Worm (Caenorhabditis elegans): ENCODE data around the gene tba-9.

Gene tba-9

DNA sequence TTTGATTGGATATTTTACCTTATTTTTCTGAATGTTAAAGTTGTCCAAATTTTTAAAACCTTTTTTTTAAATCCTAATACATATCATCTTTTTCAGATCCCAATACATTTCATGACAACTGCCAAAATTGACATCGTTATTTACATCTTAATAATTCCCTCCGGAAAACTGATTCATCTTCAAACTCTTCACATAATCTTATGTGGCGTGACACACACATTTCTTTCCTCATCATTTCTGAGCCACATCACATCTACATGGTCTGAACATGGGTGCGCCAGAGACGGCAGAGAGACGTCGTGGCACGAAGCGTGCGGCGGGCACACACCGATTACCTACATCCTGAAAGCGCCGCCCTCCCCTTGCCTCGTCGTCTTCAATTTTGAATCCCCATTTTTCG is at the start of gene tba-9:
tba-9 (plus strand) TSS at position 301 of the 400 bp plus-strand sequence.
- no peak for TF ChIP-seq W03F9.2 (tag; optimal IDR thresholded peaks at IDR 0.05)
- TF ChIP-seq dao-5 (tag; optimal IDR thresholded peaks at IDR 0.05): no peak
- no peak for TF ChIP-seq him-1 (tag; optimal IDR thresholded peaks at IDR 0.05)

DNA sequence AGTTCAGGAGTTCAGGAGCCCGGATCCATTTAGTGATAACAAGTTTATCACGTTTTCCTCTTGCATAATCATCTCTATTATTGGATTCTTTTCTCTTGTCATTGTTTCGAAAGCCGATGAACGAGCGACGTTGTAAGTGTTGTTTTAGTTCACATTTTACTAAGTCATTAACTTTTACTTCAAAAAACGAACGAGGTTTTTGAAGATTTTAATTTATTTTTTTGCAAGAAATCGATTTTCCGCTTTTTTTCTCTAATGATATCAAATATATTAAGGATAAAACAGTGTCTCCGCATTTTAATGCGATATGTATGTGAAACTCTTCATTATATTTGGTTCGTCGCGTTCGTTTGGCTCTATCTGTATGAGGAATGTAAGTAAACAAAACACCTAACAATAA is 47.8 kb upstream of the tba-9 start, which contains the start of gene F28B4.1:
F28B4.1 (plus strand) TSS at position 301 of the 400 bp plus-strand sequence.
- TF ChIP-seq dao-5 (tag; optimal IDR thresholded peaks at IDR 0.05): no peak
- TF ChIP-seq W03F9.2 (tag; optimal IDR thresholded peaks at IDR 0.05): no peak
- no peak for TF ChIP-seq him-1 (tag; optimal IDR thresholded peaks at IDR 0.05)

DNA sequence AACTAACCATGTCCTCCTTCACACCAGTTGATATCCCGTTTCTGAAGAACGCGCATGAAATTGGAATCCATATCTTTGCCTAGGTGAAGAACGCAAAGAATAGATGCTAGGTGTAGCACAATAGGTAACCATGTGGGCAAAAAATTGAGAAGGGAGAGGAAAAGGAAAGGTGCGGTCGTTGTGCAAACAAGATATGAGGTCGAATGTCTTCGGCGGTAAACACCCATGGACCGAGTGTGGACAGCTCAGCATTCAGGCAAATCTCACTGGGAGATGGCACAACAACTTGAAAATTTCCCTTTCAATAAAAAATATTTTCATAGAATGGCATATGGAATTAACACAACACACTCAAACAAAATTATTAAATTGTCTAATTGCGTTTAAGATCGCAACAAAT is 43.1 kb upstream of the tba-9 start, which contains the start of gene F28B4.4:
F28B4.4 (minus strand) TSS at position 101 of the 400 bp plus-strand sequence.
- no peak for TF ChIP-seq dao-5 (tag; optimal IDR thresholded peaks at IDR 0.05)
- no peak for TF ChIP-seq him-1 (tag; optimal IDR thresholded peaks at IDR 0.05)
- no peak for TF ChIP-seq W03F9.2 (tag; optimal IDR thresholded peaks at IDR 0.05)

DNA sequence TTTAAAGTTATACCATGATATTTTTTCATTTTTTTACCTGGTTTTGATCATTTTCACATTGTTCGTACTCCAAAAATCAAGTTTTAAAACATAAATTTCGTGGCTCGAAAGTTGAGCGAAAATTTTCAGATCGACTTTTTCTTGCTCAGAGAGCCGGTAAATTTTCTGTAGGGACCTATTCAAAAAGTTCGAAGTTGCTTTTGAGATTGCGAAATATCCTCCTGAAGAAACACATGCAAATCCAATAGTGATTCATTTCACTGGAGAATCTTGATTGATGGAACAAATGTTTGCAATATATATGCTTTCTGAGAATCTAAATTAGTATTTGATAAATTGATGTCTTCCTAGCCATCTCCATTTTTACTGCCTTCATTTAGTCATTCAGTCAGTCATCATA is 35.9 kb upstream of the tba-9 start:
- TF ChIP-seq him-1 (tag; optimal IDR thresholded peaks at IDR 0.05) (no peak), W03F9.2 (tag; optimal IDR thresholded peaks at IDR 0.05) (no peak), dao-5 (tag; optimal IDR thresholded peaks at IDR 0.05) (no peak)

DNA sequence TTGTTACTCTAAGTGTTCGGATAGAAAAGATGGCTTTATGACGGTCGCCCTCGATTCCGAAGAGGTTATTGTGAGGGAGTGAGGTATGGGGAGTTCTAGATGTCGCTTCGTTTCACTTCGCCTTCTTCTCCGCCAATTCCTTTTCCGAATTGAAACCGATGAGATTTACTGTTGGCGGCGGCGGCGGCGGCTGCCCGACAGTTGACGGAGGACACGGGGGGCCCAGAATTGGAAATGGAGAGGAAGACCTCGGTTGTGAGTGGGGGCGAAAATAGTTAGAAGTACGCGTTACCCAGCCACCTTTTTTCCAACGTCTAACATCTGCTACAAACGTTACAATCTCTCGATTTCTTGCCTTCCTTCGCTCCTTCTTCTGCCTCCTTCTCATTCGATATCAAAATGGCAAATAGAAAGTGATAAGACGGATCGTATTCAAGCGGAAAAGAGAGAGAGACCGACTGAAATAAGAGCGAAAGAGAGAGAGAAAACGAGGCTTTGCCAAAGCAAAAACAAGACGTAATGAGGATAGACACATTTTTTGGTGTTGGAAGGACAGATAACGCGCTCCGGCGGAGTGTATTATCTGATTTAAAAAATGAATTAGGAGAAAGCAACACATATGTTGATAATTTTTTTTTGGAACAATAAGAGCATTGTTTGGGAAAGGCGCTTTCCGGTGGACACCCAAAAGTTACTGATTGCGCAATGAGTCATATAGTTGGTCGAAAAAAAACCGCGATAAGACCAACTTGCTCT is 34.4 kb upstream of the tba-9 start:
- TF ChIP-seq dao-5 (tag; optimal IDR thresholded peaks at IDR 0.05) (no peak), him-1 (tag; optimal IDR thresholded peaks at IDR 0.05) (no peak), W03F9.2 (tag; optimal IDR thresholded peaks at IDR 0.05) (no peak)

DNA sequence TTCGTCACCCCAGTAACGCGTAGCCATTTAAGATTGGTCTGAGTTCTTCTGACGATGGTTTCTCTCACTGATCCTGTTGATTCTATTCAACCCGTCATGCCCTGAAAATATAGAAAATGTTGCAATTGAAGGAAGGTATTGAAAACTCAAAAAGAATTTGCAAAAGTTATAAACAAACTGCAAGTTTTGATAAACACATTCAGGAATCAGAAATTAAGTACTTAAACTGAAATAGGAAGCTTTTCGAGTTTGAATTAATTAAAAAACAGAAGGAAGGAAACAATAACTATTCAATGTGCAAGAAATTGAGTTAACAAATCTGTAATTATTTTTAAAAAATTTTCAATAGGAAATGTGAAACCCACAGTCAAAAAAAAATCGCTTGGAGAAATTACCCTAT is 32.3 kb upstream of the tba-9 start, which contains the start of gene rgl-1:
rgl-1 (minus strand) TSS at position 101 of the 400 bp plus-strand sequence.
- TF ChIP-seq him-1 (tag; optimal IDR thresholded peaks at IDR 0.05) (no peak), dao-5 (tag; optimal IDR thresholded peaks at IDR 0.05) (no peak), W03F9.2 (tag; optimal IDR thresholded peaks at IDR 0.05) (no peak)

DNA sequence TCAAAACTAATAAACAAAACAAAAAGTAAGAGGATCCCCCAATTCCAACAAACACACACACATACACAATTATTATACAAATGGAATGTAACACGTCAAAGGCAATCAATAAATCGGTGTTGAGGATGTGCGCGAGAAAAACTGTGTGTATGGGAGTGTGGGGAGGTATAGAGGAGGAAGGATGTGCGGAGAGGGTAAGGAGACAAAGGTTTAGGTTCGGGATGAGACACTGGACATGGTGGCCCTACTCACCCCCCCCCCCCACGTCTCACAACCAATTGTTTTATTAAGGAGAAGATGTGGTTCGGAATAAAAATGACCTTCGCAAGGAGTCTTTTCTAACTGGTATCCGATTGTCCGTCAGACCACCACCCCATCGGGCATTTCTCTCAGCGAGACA is 29.5 kb upstream of the tba-9 start:
- TF ChIP-seq W03F9.2 (tag; optimal IDR thresholded peaks at IDR 0.05) (no peak), him-1 (tag; optimal IDR thresholded peaks at IDR 0.05) (no peak), dao-5 (tag; optimal IDR thresholded peaks at IDR 0.05) (no peak)

DNA sequence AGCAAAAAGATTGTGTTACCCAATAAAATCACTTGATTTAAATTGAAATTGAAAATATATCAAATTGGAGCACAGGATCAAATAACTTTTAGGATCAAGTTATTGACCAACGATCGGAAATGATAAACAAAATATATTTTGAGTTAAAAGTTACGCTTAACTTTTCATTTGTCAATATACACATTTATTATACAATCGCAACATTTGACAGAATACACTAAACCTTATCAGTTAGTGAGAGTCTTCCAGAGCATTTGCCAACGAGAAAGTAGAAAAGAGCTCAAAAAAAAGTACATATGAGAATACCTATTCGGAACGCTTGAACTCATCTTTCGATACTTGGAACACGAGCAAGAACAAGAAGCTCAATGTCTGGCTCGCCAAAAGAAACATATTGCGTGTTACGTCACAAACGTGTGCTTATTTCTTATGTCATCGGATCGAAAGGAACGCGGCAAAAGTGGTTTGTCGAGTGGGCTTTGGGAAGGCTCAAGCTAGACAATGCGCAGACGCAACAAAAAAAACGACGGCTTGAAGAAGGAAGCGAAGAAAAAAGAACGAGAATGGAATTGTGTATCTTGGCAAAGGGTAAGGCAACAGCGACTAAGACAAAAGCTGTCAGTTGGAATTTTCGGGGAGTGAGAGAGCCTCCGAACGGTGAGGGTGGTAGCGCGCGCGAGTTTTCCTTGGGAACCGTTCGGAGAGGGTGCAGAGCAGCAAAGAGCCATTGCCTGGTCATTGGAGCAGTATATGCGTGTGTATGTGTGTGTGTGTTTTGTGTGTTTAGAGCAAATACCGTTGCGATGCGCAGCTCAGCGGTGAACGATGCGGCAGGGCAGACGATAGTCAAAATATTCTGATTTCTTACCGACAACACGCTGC is 26.0 kb upstream of the tba-9 start:
- TF ChIP-seq him-1 (tag; optimal IDR thresholded peaks at IDR 0.05) (no peak), W03F9.2 (tag; optimal IDR thresholded peaks at IDR 0.05) (no peak), dao-5 (tag; optimal IDR thresholded peaks at IDR 0.05) (no peak)

DNA sequence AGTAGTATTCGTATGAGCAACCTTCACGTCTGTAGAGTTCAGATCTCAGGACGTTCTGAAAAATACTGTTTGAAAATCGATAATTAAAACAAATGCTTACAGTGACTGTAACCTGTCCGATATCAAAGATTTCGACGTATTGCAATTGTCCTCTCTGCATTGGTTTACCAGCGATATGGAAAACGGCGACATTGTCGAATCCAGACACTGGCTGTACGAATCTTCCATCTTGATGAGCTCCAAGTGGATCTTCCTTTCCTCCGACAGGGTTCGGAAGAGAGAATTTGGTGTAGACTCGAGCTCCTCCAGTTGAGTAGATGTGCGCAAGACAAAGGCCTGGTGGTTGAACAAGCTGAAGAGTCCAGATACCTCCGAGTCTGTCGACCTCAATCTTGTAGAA is 23.9 kb upstream of the tba-9 start:
- no peak for TF ChIP-seq him-1 (tag; optimal IDR thresholded peaks at IDR 0.05)
- TF ChIP-seq W03F9.2 (tag; optimal IDR thresholded peaks at IDR 0.05): no peak
- TF ChIP-seq dao-5 (tag; optimal IDR thresholded peaks at IDR 0.05): no peak

DNA sequence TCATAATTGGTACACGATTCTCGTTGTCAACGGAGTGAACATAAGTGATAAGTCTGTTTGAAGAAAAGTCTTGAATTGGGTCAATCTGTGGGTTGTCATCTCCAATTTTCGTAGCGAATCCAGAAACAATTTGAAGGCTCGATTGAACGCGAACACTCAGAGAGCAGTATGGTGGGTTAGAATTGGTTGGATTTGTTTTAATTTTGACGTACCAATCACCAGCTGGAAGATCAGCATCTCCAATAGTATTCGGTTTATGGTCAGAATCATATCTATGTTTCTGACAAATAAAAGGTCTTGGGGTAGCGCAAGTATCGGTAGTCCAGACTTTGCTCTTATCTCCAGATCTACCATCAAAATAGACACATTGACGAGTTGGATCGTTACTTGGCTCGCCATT is 22.0 kb upstream of the tba-9 start:
- TF ChIP-seq him-1 (tag; optimal IDR thresholded peaks at IDR 0.05) (no peak), W03F9.2 (tag; optimal IDR thresholded peaks at IDR 0.05) (no peak), dao-5 (tag; optimal IDR thresholded peaks at IDR 0.05) (no peak)

DNA sequence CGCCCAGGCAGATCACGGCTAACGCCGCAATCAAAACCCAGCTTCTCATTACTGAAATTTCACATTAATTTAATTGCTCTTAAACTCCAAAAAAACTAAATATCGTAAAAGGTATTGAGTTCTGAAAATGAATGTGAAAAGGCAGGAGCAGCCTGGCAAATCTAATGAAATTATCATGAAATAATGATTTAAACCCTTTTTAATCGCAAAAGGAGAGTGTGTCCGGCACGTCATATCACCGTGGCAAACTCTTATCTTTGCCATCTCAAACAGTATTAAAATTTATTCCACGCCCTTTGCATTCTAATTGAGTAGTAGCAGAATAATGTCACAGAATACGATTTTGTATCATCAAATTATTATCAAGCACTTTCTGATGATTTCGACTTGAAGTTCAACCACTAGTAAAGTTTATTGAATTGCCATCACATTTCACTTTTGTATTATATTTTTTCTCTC is 17.2 kb upstream of the tba-9 start, which contains the start of gene F28B4.3:
F28B4.3 (minus strand) TSS at position 51 of the 459 bp plus-strand sequence.
- no peak for TF ChIP-seq dao-5 (tag; optimal IDR thresholded peaks at IDR 0.05)
- TF ChIP-seq him-1 (tag; optimal IDR thresholded peaks at IDR 0.05): no peak
- TF ChIP-seq W03F9.2 (tag; optimal IDR thresholded peaks at IDR 0.05): no peak

DNA sequence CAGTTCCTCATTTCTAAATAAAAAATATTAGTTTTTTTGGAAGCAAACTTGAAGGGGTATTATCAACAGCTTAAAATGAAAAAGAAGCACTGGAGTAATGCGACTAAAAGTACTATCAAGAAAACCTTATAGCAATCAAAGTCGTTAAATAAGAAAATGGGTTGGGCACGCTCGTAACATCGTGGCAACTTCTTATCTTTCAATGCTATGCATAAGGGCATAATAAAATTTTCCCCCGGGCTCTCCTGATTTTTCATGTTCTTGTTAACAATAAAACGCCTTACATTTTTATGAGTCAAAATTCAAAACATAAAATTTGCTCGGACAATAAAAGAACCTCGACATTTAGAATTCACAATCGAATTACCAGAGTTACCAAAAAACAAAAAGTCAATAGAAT is 9.0 kb upstream of the tba-9 start, which contains the start of gene irg-7:
irg-7 (minus strand) TSS at position 23 of the 400 bp plus-strand sequence.
- no peak for TF ChIP-seq him-1 (tag; optimal IDR thresholded peaks at IDR 0.05)
- no peak for TF ChIP-seq dao-5 (tag; optimal IDR thresholded peaks at IDR 0.05)
- TF ChIP-seq W03F9.2 (tag; optimal IDR thresholded peaks at IDR 0.05): no peak

DNA sequence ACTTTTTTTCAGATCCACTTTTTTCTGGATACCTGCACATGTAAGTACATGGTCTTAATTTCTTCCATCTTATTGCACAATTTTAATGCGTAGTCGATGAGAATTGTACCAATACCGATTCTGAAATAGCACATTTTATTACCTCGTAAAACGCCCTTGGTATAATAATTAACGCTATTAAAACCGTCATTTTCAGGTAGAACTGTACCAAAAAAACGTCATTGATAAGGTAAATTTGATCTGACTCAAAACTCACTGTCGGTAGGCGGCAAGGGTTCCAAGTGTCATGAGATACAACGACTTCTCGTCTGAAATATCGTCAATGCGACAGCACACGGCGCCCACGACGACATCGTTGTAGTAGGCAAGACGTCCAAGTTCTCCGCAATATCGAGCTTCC is 8.2 kb upstream of the tba-9 start:
- TF ChIP-seq dao-5 (tag; optimal IDR thresholded peaks at IDR 0.05) (no peak), W03F9.2 (tag; optimal IDR thresholded peaks at IDR 0.05) (no peak), him-1 (tag; optimal IDR thresholded peaks at IDR 0.05) (no peak)

DNA sequence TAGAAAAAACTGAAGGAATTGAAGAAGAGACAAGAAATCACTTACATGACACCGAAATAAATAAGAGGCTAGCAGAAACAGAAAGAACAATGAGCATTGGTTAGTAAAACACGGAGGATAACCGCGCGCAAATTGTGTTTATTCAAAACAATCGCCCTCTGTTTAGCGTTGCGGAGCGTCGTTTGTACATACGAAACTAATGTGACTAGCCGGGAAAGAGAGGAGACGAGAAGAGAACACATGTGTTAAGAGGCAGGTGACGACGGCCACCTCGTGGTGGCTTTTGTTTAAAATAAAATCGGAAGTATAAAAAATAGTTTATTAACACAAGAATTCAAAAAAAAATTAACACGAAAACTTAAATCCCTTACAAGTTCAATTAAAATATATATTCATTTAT is 6.8 kb upstream of the tba-9 start, which contains the start of gene F40F4.7:
F40F4.7 (minus strand) TSS at position 122 of the 400 bp plus-strand sequence.
- TF ChIP-seq W03F9.2 (tag; optimal IDR thresholded peaks at IDR 0.05) (no peak), him-1 (tag; optimal IDR thresholded peaks at IDR 0.05) (no peak)
